Worm (Caenorhabditis elegans) whole organism, L1 larva: ENCODE data around the gene acox-1.6.

Experiments used
- C04F5.9 ChIP-seq: sonication (generic microtip); optimal IDR thresholded peaks from 2 replicates; lab custom pipeline; 2016; ENCODE audit warnings: missing genetic modification characterization, missing compliant biosample characterization
- F16B12.6 ChIP-seq: fragments of 150-350 bp; optimal IDR thresholded peaks from 2 replicates; lab custom pipeline; 2014; ENCODE audit warnings: missing biosample characterization, missing genetic modification characterization
- alr-1 ChIP-seq: fragments of 200-800 bp; sonication (Bioruptor generic); optimal IDR thresholded peaks from 2 replicates; lab custom pipeline; 2018; ENCODE audit warnings: borderline replicate concordance, mild to moderate bottlenecking, missing genetic modification characterization, missing compliant biosample characterization
- aly-2 ChIP-seq: fragments of 150-350 bp; optimal IDR thresholded peaks from 2 replicates; lab custom pipeline; 2014; ENCODE audit warnings: missing biosample characterization, missing genetic modification characterization
- ama-1 ChIP-seq: fragments of 150-350 bp; optimal IDR thresholded peaks from 2 replicates; lab custom pipeline; 2014
- blmp-1 ChIP-seq: fragments of 150-350 bp; optimal IDR thresholded peaks from 2 replicates; lab custom pipeline; 2014; ENCODE audit warnings: missing biosample characterization, missing genetic modification characterization
- ceh-63 ChIP-seq: fragments of 200-800 bp; sonication (Bioruptor generic); optimal IDR thresholded peaks from 2 replicates; lab custom pipeline; 2018; ENCODE audit warnings: mild to moderate bottlenecking, missing genetic modification characterization, missing compliant biosample characterization
- ceh-8 ChIP-seq: fragments of 200-800 bp; sonication (Bioruptor generic); optimal IDR thresholded peaks from 2 replicates; lab custom pipeline; 2018; ENCODE audit warnings: mild to moderate bottlenecking, missing genetic modification characterization, moderate library complexity, missing compliant biosample characterization
- ceh-82 ChIP-seq, 3 experiments: fragments of 150-350 bp in 1 of 3; sonication (generic microtip) in 2 of 3; optimal IDR thresholded peaks; 2 replicates each; lab custom pipeline; 2014 to 2017; ENCODE audit warnings: missing biosample characterization in 3 of 3, missing genetic modification characterization in 3 of 3
- ceh-88 ChIP-seq: fragments of 200-800 bp; sonication (Bioruptor generic); IDR thresholded peaks from 2 replicates; pipeline ENCODE4 v1.3.6; 2022; ENCODE audit warnings: missing genetic modification characterization, missing compliant biosample characterization
- ceh-90 ChIP-seq: sonication (generic microtip); optimal IDR thresholded peaks from 2 replicates; lab custom pipeline; 2016; ENCODE audit warnings: missing genetic modification characterization, missing compliant biosample characterization
- efl-1 ChIP-seq, 4 experiments: fragments of 150-350 bp; optimal IDR thresholded peaks in 3 of 4; peaks in 1 of 4; 1 replicate in 1 of 4; 2 replicates in 3 of 4; lab custom pipeline; 2014; ENCODE audit warnings: missing biosample characterization in 2 of 4, missing genetic modification characterization in 2 of 4, missing genetic modification reagents in 2 of 4
- efl-3 ChIP-seq: fragments of 200-800 bp; sonication (Bioruptor generic); optimal IDR thresholded peaks from 2 replicates; lab custom pipeline; 2018; ENCODE audit warnings: mild to moderate bottlenecking, missing genetic modification characterization, missing compliant biosample characterization
- egl-13 ChIP-seq: sonication (generic microtip); optimal IDR thresholded peaks from 2 replicates; lab custom pipeline; 2016; ENCODE audit warnings: missing genotype, missing genetic modification reagents, missing genetic modification characterization, missing compliant biosample characterization
- egl-27 ChIP-seq, 2 experiments: fragments of 150-350 bp in 1 of 2; sonication (generic microtip); optimal IDR thresholded peaks; 3 replicates each; lab custom pipeline; 2017 to 2018; ENCODE audit warnings: missing biosample characterization in 2 of 2, missing genetic modification characterization in 2 of 2, missing genetic modification reagents in 2 of 2
- elt-2 ChIP-seq: sonication (generic microtip); optimal IDR thresholded peaks from 2 replicates; lab custom pipeline; 2016; ENCODE audit warnings: missing genetic modification characterization, mild to moderate bottlenecking, inconsistent platforms, missing compliant biosample characterization, missing genetic modification reagents
- ets-5 ChIP-seq: fragments of 200-800 bp; sonication (Bioruptor generic); IDR thresholded peaks from 2 replicates; pipeline ENCODE4 v1.3.6; 2022; ENCODE audit warnings: missing genetic modification characterization, missing compliant biosample characterization
- fkh-10 ChIP-seq: sonication (generic microtip); optimal IDR thresholded peaks from 2 replicates; lab custom pipeline; 2017; ENCODE audit warnings: missing biosample characterization, missing genetic modification reagents, missing genetic modification characterization
- hlh-4 ChIP-seq: sonication (generic microtip); optimal IDR thresholded peaks from 2 replicates; lab custom pipeline; 2016; ENCODE audit warnings: mild to moderate bottlenecking, missing genetic modification characterization, missing compliant biosample characterization
- hpl-2 ChIP-seq: fragments of 150-350 bp; optimal IDR thresholded peaks from 2 replicates; lab custom pipeline; 2014; ENCODE audit warnings: missing biosample characterization, missing genetic modification reagents, missing genetic modification characterization
- irx-1 ChIP-seq: sonication (generic microtip); optimal IDR thresholded peaks from 2 replicates; lab custom pipeline; 2016; ENCODE audit warnings: missing genetic modification characterization, missing compliant biosample characterization
- isw-1 ChIP-seq: fragments of 200-800 bp; sonication (Bioruptor generic); IDR thresholded peaks from 2 replicates; pipeline ENCODE4 v1.3.6; 2022; ENCODE audit warnings: missing genetic modification characterization, missing compliant biosample characterization
- lin-14 ChIP-seq: fragments of 200-800 bp; sonication (Bioruptor generic); optimal IDR thresholded peaks from 2 replicates; lab custom pipeline; 2018; ENCODE audit warnings: mild to moderate bottlenecking, missing genetic modification characterization, moderate library complexity, missing compliant biosample characterization
- lin-15B ChIP-seq: fragments of 150-350 bp; sonication (generic microtip); optimal IDR thresholded peaks from 3 replicates; lab custom pipeline; 2014; ENCODE audit warnings: missing biosample characterization, missing genetic modification characterization
- lin-39 ChIP-seq: fragments of 150-350 bp; optimal IDR thresholded peaks from 2 replicates; lab custom pipeline; 2014; ENCODE audit warnings: missing biosample characterization, missing genetic modification reagents, missing genetic modification characterization
- mdl-1 ChIP-seq, 2 experiments: fragments of 150-350 bp; optimal IDR thresholded peaks; 2 replicates each; lab custom pipeline; 2014 to 2017; ENCODE audit warnings: missing biosample characterization in 2 of 2, missing genetic modification characterization in 2 of 2, inconsistent platforms in 1 of 2
- mep-1 ChIP-seq: fragments of 150-350 bp; optimal IDR thresholded peaks from 2 replicates; lab custom pipeline; 2014; ENCODE audit warnings: missing biosample characterization, missing genetic modification characterization
- nhr-11 ChIP-seq: fragments of 150-350 bp; optimal IDR thresholded peaks from 2 replicates; lab custom pipeline; 2014; ENCODE audit warnings: missing biosample characterization, missing genetic modification characterization
- nhr-12 ChIP-seq: sonication (generic microtip); optimal IDR thresholded peaks from 2 replicates; lab custom pipeline; 2017; ENCODE audit warnings: missing biosample characterization, missing genetic modification characterization
- nhr-19 ChIP-seq: fragments of 200-800 bp; sonication (Bioruptor generic); conservative IDR thresholded peaks from 2 replicates; pipeline ENCODE4 v1.3.6; 2022; ENCODE audit warnings: missing genetic modification characterization, missing compliant biosample characterization
- nhr-20 ChIP-seq: sonication (generic microtip); optimal IDR thresholded peaks from 2 replicates; lab custom pipeline; 2016; ENCODE audit warnings: mild to moderate bottlenecking, missing genetic modification characterization, missing compliant biosample characterization
- nhr-237 ChIP-seq: fragments of 150-350 bp; optimal IDR thresholded peaks from 2 replicates; lab custom pipeline; 2014; ENCODE audit warnings: missing biosample characterization, missing genetic modification characterization
- nhr-28 ChIP-seq: fragments of 150-350 bp; optimal IDR thresholded peaks from 2 replicates; lab custom pipeline; 2014; ENCODE audit warnings: missing biosample characterization, missing genetic modification characterization
- nhr-47 ChIP-seq: sonication (generic microtip); optimal IDR thresholded peaks from 2 replicates; lab custom pipeline; 2016; ENCODE audit warnings: mild to moderate bottlenecking, missing genetic modification characterization, moderate library complexity, missing compliant biosample characterization
- nhr-85 ChIP-seq: sonication (generic microtip); peaks from one replicate; lab custom pipeline; 2016; ENCODE audit warnings: missing genetic modification characterization, inconsistent platforms, missing compliant biosample characterization
- pqm-1 ChIP-seq: sonication (generic microtip); optimal IDR thresholded peaks from 3 replicates; lab custom pipeline; 2017; ENCODE audit warnings: missing biosample characterization, missing genetic modification characterization
- skn-1 ChIP-seq: fragments of 150-350 bp; optimal IDR thresholded peaks from 2 replicates; lab custom pipeline; 2014; ENCODE audit warnings: missing biosample characterization, missing genetic modification characterization
- snpc-4 ChIP-seq: fragments of 150-350 bp; optimal IDR thresholded peaks from 2 replicates; lab custom pipeline; 2014; ENCODE audit warnings: missing biosample characterization, missing genetic modification characterization
- snu-23 ChIP-seq: sonication (generic microtip); optimal IDR thresholded peaks from 2 replicates; lab custom pipeline; 2016; ENCODE audit warnings: missing genetic modification characterization, missing compliant biosample characterization
- sptf-1 ChIP-seq: fragments of 150-350 bp; optimal IDR thresholded peaks from 2 replicates; lab custom pipeline; 2014; ENCODE audit warnings: missing biosample characterization, missing genetic modification characterization
- sup-37 ChIP-seq: fragments of 200-800 bp; sonication (Bioruptor generic); optimal IDR thresholded peaks from 2 replicates; lab custom pipeline; 2018; ENCODE audit warnings: mild to moderate bottlenecking, missing genetic modification characterization, missing compliant biosample characterization
- swsn-7 ChIP-seq: sonication (generic microtip); optimal IDR thresholded peaks from 2 replicates; lab custom pipeline; 2016; ENCODE audit warnings: missing genetic modification characterization, missing compliant biosample characterization
- tbx-2 ChIP-seq: sonication (generic microtip); optimal IDR thresholded peaks from 2 replicates; lab custom pipeline; 2016; ENCODE audit warnings: missing genetic modification characterization, missing compliant biosample characterization
- tlp-1 ChIP-seq: fragments of 150-350 bp; optimal IDR thresholded peaks from 2 replicates; lab custom pipeline; 2014; ENCODE audit warnings: missing biosample characterization, missing genetic modification characterization
- unc-130 ChIP-seq: fragments of 150-350 bp; optimal IDR thresholded peaks from 2 replicates; lab custom pipeline; 2017; ENCODE audit warnings: missing biosample characterization, missing genetic modification characterization, inconsistent platforms
- unc-98 ChIP-seq: fragments of 200-800 bp; sonication (Bioruptor generic); IDR thresholded peaks from 2 replicates; pipeline ENCODE4 v1.3.6; 2022; ENCODE audit warnings: missing genetic modification characterization, missing compliant biosample characterization
- zag-1 ChIP-seq: fragments of 150-350 bp; optimal IDR thresholded peaks from 2 replicates; lab custom pipeline; 2014; ENCODE audit warnings: missing biosample characterization, missing genetic modification characterization
- zip-4 ChIP-seq: fragments of 200-800 bp; sonication (Bioruptor generic); optimal IDR thresholded peaks from 2 replicates; lab custom pipeline; 2018; ENCODE audit warnings: mild to moderate bottlenecking, missing genetic modification characterization, moderate library complexity, missing compliant biosample characterization
- ztf-4 ChIP-seq: fragments of 150-350 bp; optimal IDR thresholded peaks from 2 replicates; lab custom pipeline; 2014; ENCODE audit warnings: missing biosample characterization, missing genetic modification characterization

Gene acox-1.6

ce11 chrX:15856853-15857252 lies 18.5 kb upstream of the acox-1.6 start, which contains the start of gene F53H4.2:
Gene F53H4.2, plus strand, starts transcription at chrX:15857153.
- no peak for TF ChIP-seq sup-37 (GFP tag; lab: Kevin White, UChicago)
- no peak for TF ChIP-seq ceh-63

- no peak for TF ChIP-seq blmp-1
- TF ChIP-seq pqm-1: no peak
- TF ChIP-seq nhr-85: peak; percentile 7
- TF ChIP-seq snpc-4 (tag; lab: Kevin White, UChicago): peak; percentile 69
- no peak for TF ChIP-seq efl-1 (optimal IDR thresholded peaks at IDR 0.05; lab: Kevin White, UChicago)
- TF ChIP-seq efl-1 (GFP tag; optimal IDR thresholded peaks at IDR 0.05 in 1 of 2; lab: Kevin White, UChicago): peak in 1 of 2 experiments; percentile 66
These were observed 12.7 kb upstream of the acox-1.6 start for ce11 chrX:15851013-15851412.

- TF ChIP-seq sup-37 (GFP tag; lab: Kevin White, UChicago) (peak; percentile 70), hlh-4 (tag; lab: Kevin White, UChicago) (peak; percentile 75), C04F5.9 (tag; lab: Kevin White, UChicago) (peak; percentile 83), sptf-1 (tag; lab: Kevin White, UChicago) (no peak), isw-1 (GFP tag; lab: Robert Waterston, UW) (peak; percentile 86), ceh-90 (tag; lab: Kevin White, UChicago) (peak; percentile 85), snu-23 (GFP tag; lab: Kevin White, UChicago) (peak; percentile 95), mep-1 (peak; percentile 77), nhr-47 (peak; percentile 95), aly-2 (tag; lab: Kevin White, UChicago) (peak; percentile 33), fkh-10 (peak; percentile 55), egl-13 (tag; lab: Kevin White, UChicago) (peak; percentile 94), swsn-7 (peak; percentile 88), nhr-12 (tag; lab: Kevin White, UChicago) (no peak), skn-1 (no peak), efl-3 (peak; percentile 16), ama-1 (lab: Kevin White, UChicago) (no peak), lin-15B (peak; percentile 36), hpl-2 (GFP tag; lab: Kevin White, UChicago) (no peak), alr-1 (tag; lab: Kevin White, UChicago) (no peak), nhr-20 (tag; lab: Kevin White, UChicago) (peak; percentile 90), ceh-88 (GFP tag; lab: Robert Waterston, UW) (peak; percentile 73), lin-14 (GFP tag; lab: Kevin White, UChicago) (peak; percentile 92), unc-130 (tag; lab: Kevin White, UChicago) (peak; percentile 1), nhr-19 (GFP tag; lab: Robert Waterston, UW) (peak; percentile 78), mdl-1 (tag; optimal IDR thresholded peaks at IDR 0.05; lab: Kevin White, UChicago) (peak in 1 of 2 experiments; percentile 7), irx-1 (tag; lab: Kevin White, UChicago) (peak; percentile 95), ets-5 (GFP tag; lab: Robert Waterston, UW) (no peak), ceh-82 (tag; optimal IDR thresholded peaks at IDR 0.05; lab: Kevin White, UChicago) (peak in 2 of 3 experiments; percentile 50 to 70), elt-2 (peak; percentile 60), ztf-4 (tag; lab: Kevin White, UChicago) (peak; percentile 5), tbx-2 (tag; lab: Kevin White, UChicago) (peak; percentile 92), unc-98 (peak; percentile 32; the same call in 1 of the 2 replicates), nhr-28 (no peak), egl-27 (tag; optimal IDR thresholded peaks at IDR 0.05; lab: Kevin White, UChicago) (no peak), zip-4 (GFP tag; lab: Kevin White, UChicago) (peak; percentile 75), nhr-237 (tag; lab: Kevin White, UChicago) (peak; percentile 30), lin-39 (peak; percentile 64), nhr-11 (tag; lab: Kevin White, UChicago) (peak; percentile 61), ceh-8 (peak; percentile 51), blmp-1 (peak; percentile 10), snpc-4 (tag; lab: Kevin White, UChicago) (peak; percentile 49), tlp-1 (tag; lab: Kevin White, UChicago) (no peak), zag-1 (tag; lab: Kevin White, UChicago) (no peak), F16B12.6 (tag; lab: Kevin White, UChicago) (no peak)
These were observed 11.1 kb upstream of the acox-1.6 start, which contains the start of gene acl-1 for ce11 chrX:15849397-15849935. Gene acl-1, plus strand, starts transcription at chrX:15849885.
